Worm (Caenorhabditis elegans) whole organism, late embryonic: ENCODE results near the gene spe-29.

Source experiments
- C08G9.2 ChIP-seq: sonication (generic microtip); optimal IDR thresholded peaks from 2 replicates; lab custom pipeline; 2016; ENCODE audit warnings: mild to moderate bottlenecking, missing genetic modification characterization, moderate library complexity, missing compliant biosample characterization
- fkh-10 ChIP-seq: fragments of 150-350 bp; optimal IDR thresholded peaks from 2 replicates; lab custom pipeline; 2014; ENCODE audit warnings: missing biosample characterization, missing genetic modification reagents, missing genetic modification characterization
- gmeb-2 ChIP-seq: sonication (generic microtip); optimal IDR thresholded peaks from 2 replicates; lab custom pipeline; 2016; ENCODE audit warnings: missing genetic modification characterization, inconsistent platforms, missing compliant biosample characterization
- madf-2 ChIP-seq: sonication (generic microtip); optimal IDR thresholded peaks from 2 replicates; lab custom pipeline; 2017; ENCODE audit warnings: missing genetic modification characterization, missing compliant biosample characterization
- syd-9 ChIP-seq: sonication (generic microtip); optimal IDR thresholded peaks from 2 replicates; lab custom pipeline; 2016; ENCODE audit warnings: mild to moderate bottlenecking, missing genetic modification characterization, moderate library complexity, missing compliant biosample characterization

- no peak for TF ChIP-seq syd-9 (tag; lab: Kevin White, UChicago)
- no peak for TF ChIP-seq C08G9.2 (tag; lab: Kevin White, UChicago)
- no peak for TF ChIP-seq gmeb-2 (tag; lab: Kevin White, UChicago)
- no peak for TF ChIP-seq madf-2 (tag; lab: Kevin White, UChicago)
- TF ChIP-seq fkh-10 (GFP tag; lab: Kevin White, UChicago): no peak
Observed at ce11 chrIV:9891938-9892337, 41.7 kb upstream of the spe-29 start, which contains the start of gene F32B6.4.
